Fruit fly (Drosophila melanogaster) Kc167 (cell line): Measurements from ENCODE around the gene Tsp74F.

Experiments used
- Myc ChIP-seq: fragments of >200 bp; optimal IDR thresholded peaks from 2 replicates; lab custom pipeline; 2017; ENCODE audit warnings: missing external identifiers
- Sin3A ChIP-seq: fragments of >200 bp; optimal IDR thresholded peaks from 2 replicates; lab custom pipeline; 2018; ENCODE audit warnings: missing external identifiers
- h ChIP-seq: fragments of >200 bp; optimal IDR thresholded peaks from 3 replicates; lab custom pipeline; 2018; ENCODE audit warnings: missing external identifiers
- insv ChIP-seq: fragments of >200 bp; optimal IDR thresholded peaks from 3 replicates; lab custom pipeline; 2018; ENCODE audit warnings: missing external identifiers
- psq ChIP-seq: fragments of >200 bp; optimal IDR thresholded peaks from 2 replicates; lab custom pipeline; 2017; ENCODE audit warnings: missing external identifiers
- ttk ChIP-seq: sonication (Bioruptor generic); optimal IDR thresholded peaks from 2 replicates; lab custom pipeline; 2017; ENCODE audit warnings: missing external identifiers

- TF ChIP-seq psq (no peak), Sin3A (no peak), h (lab: Kevin White, UChicago) (no peak), insv (lab: Kevin White, UChicago) (no peak), ttk (lab: Kevin White, UChicago) (no peak), Myc (lab: Kevin White, UChicago) (no peak)
These were observed 45.9 kb upstream of the Tsp74F start for dm6 chr3L:17941575-17941974.
